Worm (Caenorhabditis elegans) whole organism, L4 larva: Measurements from ENCODE around the gene erfa-1.

Experiments
- D1046.2 ChIP-seq: fragments of 200-800 bp; sonication (Bioruptor generic); IDR thresholded peaks from 2 replicates; pipeline ENCODE4 v1.3.6; 2022; ENCODE audit warnings: missing genetic modification characterization, missing compliant biosample characterization
- F49E8.2 ChIP-seq: sonication (generic microtip); optimal IDR thresholded peaks from 2 replicates; lab custom pipeline; 2016; ENCODE audit warnings: missing compliant biosample characterization, mild to moderate bottlenecking, missing genetic modification characterization, borderline replicate concordance
- Y105C5A.15 ChIP-seq: fragments of 200-800 bp; sonication (Bioruptor generic); IDR thresholded peaks from 2 replicates; pipeline ENCODE4 v1.3.6; 2022; ENCODE audit warnings: missing genetic modification characterization, missing compliant biosample characterization
- Y5F2A.4 ChIP-seq: fragments of 200-800 bp; sonication (Bioruptor generic); optimal IDR thresholded peaks from 2 replicates; lab custom pipeline; 2018; ENCODE audit warnings: mild to moderate bottlenecking, missing genetic modification characterization, missing compliant biosample characterization
- aha-1 ChIP-seq: fragments of 150-350 bp; peaks from one replicate; lab custom pipeline; 2014; ENCODE audit warnings: missing biosample characterization, missing genetic modification characterization
- ama-1 ChIP-seq: fragments of 150-350 bp; optimal IDR thresholded peaks from 2 replicates; lab custom pipeline; 2014; ENCODE audit warnings: inconsistent platforms, mixed read lengths
- arid-1 ChIP-seq: fragments of 200-800 bp; sonication (Bioruptor generic); conservative IDR thresholded peaks from 2 replicates; pipeline ENCODE4 v1.3.6; 2022; ENCODE audit warnings: missing genetic modification reagents, missing genetic modification characterization, missing compliant biosample characterization
- ceh-28 ChIP-seq: fragments of 150-350 bp; optimal IDR thresholded peaks from 2 replicates; lab custom pipeline; 2014; ENCODE audit warnings: missing biosample characterization, missing genetic modification reagents, missing genetic modification characterization
- ceh-62 ChIP-seq: sonication (generic microtip); optimal IDR thresholded peaks from 2 replicates; lab custom pipeline; 2017; ENCODE audit warnings: missing biosample characterization, missing genetic modification characterization
- cey-2 ChIP-seq: sonication (generic microtip); optimal IDR thresholded peaks from 3 replicates; lab custom pipeline; 2017; ENCODE audit warnings: missing genetic modification characterization, mild to moderate bottlenecking, missing compliant biosample characterization, antibody characterized with exemption, borderline replicate concordance; ENCODE audit not compliant: insufficient read depth
- daf-16 ChIP-seq, 3 experiments: sonication (generic microtip); optimal IDR thresholded peaks; 2 replicates each; lab custom pipeline; 2016 to 2017; ENCODE audit warnings: missing genetic modification characterization in 3 of 3, missing genetic modification reagents in 3 of 3, mild to moderate bottlenecking in 2 of 3, missing compliant biosample characterization in 2 of 3, missing biosample characterization in 1 of 3, moderate library complexity in 1 of 3
- dmd-6 ChIP-seq: fragments of 200-800 bp; sonication (Bioruptor generic); IDR thresholded peaks from 2 replicates; pipeline ENCODE4 v1.3.6; 2022; ENCODE audit warnings: missing genetic modification reagents, missing genetic modification characterization, missing compliant biosample characterization
- dmd-8 ChIP-seq: fragments of 200-800 bp; sonication (Bioruptor generic); IDR thresholded peaks from 2 replicates; pipeline ENCODE4 v1.3.6; 2022; ENCODE audit warnings: missing genetic modification characterization, missing compliant biosample characterization
- egl-43 ChIP-seq: fragments of 200-800 bp; sonication (Bioruptor generic); IDR thresholded peaks from 2 replicates; pipeline ENCODE4 v1.3.6; 2022; ENCODE audit warnings: missing genetic modification reagents, missing genetic modification characterization, missing compliant biosample characterization
- fkh-10 ChIP-seq: fragments of 150-350 bp; optimal IDR thresholded peaks from 2 replicates; lab custom pipeline; 2014; ENCODE audit warnings: missing biosample characterization, missing genetic modification reagents, missing genetic modification characterization
- hlh-11 ChIP-seq: fragments of 200-800 bp; sonication (Bioruptor generic); optimal IDR thresholded peaks from 2 replicates; lab custom pipeline; 2018; ENCODE audit warnings: mild to moderate bottlenecking, missing genetic modification characterization, missing compliant biosample characterization
- hlh-30 ChIP-seq: sonication (generic microtip); optimal IDR thresholded peaks from 2 replicates; lab custom pipeline; 2017; ENCODE audit warnings: antibody characterized with exemption, mild to moderate bottlenecking, missing genetic modification characterization, missing compliant biosample characterization; ENCODE audit not compliant: insufficient read depth
- lim-7 ChIP-seq: fragments of 200-800 bp; sonication (Bioruptor generic); IDR thresholded peaks from 2 replicates; pipeline ENCODE4 v1.3.6; 2022; ENCODE audit warnings: missing genetic modification characterization, missing compliant biosample characterization
- lin-38 ChIP-seq: fragments of 200-800 bp; sonication (Bioruptor generic); IDR thresholded peaks from 2 replicates; pipeline ENCODE4 v1.3.6; 2022; ENCODE audit warnings: missing genetic modification reagents, missing genetic modification characterization, missing compliant biosample characterization
- lin-39 ChIP-seq: fragments of 150-350 bp; optimal IDR thresholded peaks from 2 replicates; lab custom pipeline; 2014; ENCODE audit warnings: missing biosample characterization, missing genetic modification reagents, missing genetic modification characterization
- lir-3 ChIP-seq: sonication (generic microtip); optimal IDR thresholded peaks from 2 replicates; lab custom pipeline; 2016; ENCODE audit warnings: mild to moderate bottlenecking, missing genetic modification characterization, missing compliant biosample characterization
- lsy-2 ChIP-seq, 2 experiments: fragments of 150-350 bp in 1 of 2; sonication (generic microtip) in 1 of 2; optimal IDR thresholded peaks; 2 replicates each; lab custom pipeline; 2014 to 2017; ENCODE audit warnings: missing biosample characterization in 2 of 2, missing genetic modification characterization in 2 of 2
- madf-5 ChIP-seq, 2 experiments: fragments of 200-800 bp; sonication (Bioruptor generic); IDR thresholded peaks; 2 replicates each; pipeline ENCODE4 v1.3.6; 2022; ENCODE audit warnings: missing compliant biosample characterization in 2 of 2, missing genetic modification characterization in 2 of 2
- mdl-1 ChIP-seq, 2 experiments: fragments of 150-350 bp in 1 of 2; sonication (generic microtip) in 1 of 2; optimal IDR thresholded peaks; 2 replicates each; lab custom pipeline; 2014 to 2017; ENCODE audit warnings: missing biosample characterization in 2 of 2, missing genetic modification characterization in 2 of 2
- mep-1 ChIP-seq: fragments of 150-350 bp; sonication (generic microtip); optimal IDR thresholded peaks from 3 replicates; lab custom pipeline; 2014; ENCODE audit warnings: missing biosample characterization, missing genetic modification characterization
- mes-2 ChIP-seq: sonication (generic microtip); optimal IDR thresholded peaks from 2 replicates; lab custom pipeline; 2016; ENCODE audit warnings: missing genotype, mild to moderate bottlenecking, missing genetic modification characterization, missing compliant biosample characterization; ENCODE audit not compliant: poor library complexity, severe bottlenecking
- mxl-3 ChIP-seq: fragments of 200-800 bp; sonication (Bioruptor generic); optimal IDR thresholded peaks from 2 replicates; lab custom pipeline; 2018; ENCODE audit warnings: mild to moderate bottlenecking, missing genetic modification characterization, missing compliant biosample characterization
- nhr-28 ChIP-seq: fragments of 150-350 bp; optimal IDR thresholded peaks from 2 replicates; lab custom pipeline; 2014; ENCODE audit warnings: missing biosample characterization, missing genetic modification characterization
- nhr-6 ChIP-seq: fragments of 150-350 bp; optimal IDR thresholded peaks from 2 replicates; lab custom pipeline; 2014; ENCODE audit warnings: missing biosample characterization, missing genetic modification characterization
- nhr-77 ChIP-seq: fragments of 150-350 bp; optimal IDR thresholded peaks from 2 replicates; lab custom pipeline; 2014; ENCODE audit warnings: missing biosample characterization, missing genetic modification characterization
- skn-1 ChIP-seq: fragments of 150-350 bp; optimal IDR thresholded peaks from 2 replicates; lab custom pipeline; 2014; ENCODE audit warnings: missing biosample characterization, missing genetic modification characterization
- tag-97 ChIP-seq: fragments of 200-800 bp; sonication (Bioruptor generic); IDR thresholded peaks from 2 replicates; pipeline ENCODE4 v1.3.6; 2022; ENCODE audit warnings: missing genetic modification characterization, missing compliant biosample characterization
- unc-130 ChIP-seq: sonication (generic microtip); optimal IDR thresholded peaks from 2 replicates; lab custom pipeline; 2016; ENCODE audit warnings: missing genetic modification reagents, missing genetic modification characterization, missing compliant biosample characterization
- unc-62 ChIP-seq, 3 experiments: fragments of 150-350 bp in 1 of 3; sonication (generic microtip); optimal IDR thresholded peaks in 2 of 3; peaks in 1 of 3; 1 replicate in 1 of 3; 2 replicates in 2 of 3; lab custom pipeline; 2014 to 2017; ENCODE audit warnings: missing biosample characterization in 3 of 3, missing genetic modification characterization in 3 of 3, missing genetic modification reagents in 3 of 3, missing genotype in 1 of 3
- zfp-3 ChIP-seq: fragments of 200-800 bp; sonication (Bioruptor generic); conservative IDR thresholded peaks from 2 replicates; pipeline ENCODE4 v1.3.6; 2022; ENCODE audit warnings: missing genetic modification reagents, missing genetic modification characterization, missing compliant biosample characterization
- ztf-11 ChIP-seq: fragments of 150-350 bp; optimal IDR thresholded peaks from 2 replicates; lab custom pipeline; 2014; ENCODE audit warnings: missing biosample characterization, missing genetic modification characterization

Gene erfa-1

ce11 chrV:6427433-6427832 lies 6.5 kb upstream of the erfa-1 start (continued):
- TF ChIP-seq daf-16 (GFP tag; optimal IDR thresholded peaks at IDR 0.05; lab: Kevin White, UChicago) (no peak), daf-16 (tag; optimal IDR thresholded peaks at IDR 0.05; lab: Kevin White, UChicago) (peak; percentile 25), aha-1 (tag; lab: Kevin White, UChicago) (no peak), Y5F2A.4 (GFP tag; lab: Kevin White, UChicago) (no peak), ama-1 (lab: Kevin White, UChicago) (peak; percentile 78), zfp-3 (GFP tag; lab: Robert Waterston, UW) (peak; percentile 50; the same call in 1 of the 2 replicates), mes-2 (tag; lab: Kevin White, UChicago) (peak; percentile 76), fkh-10 (GFP tag; lab: Kevin White, UChicago) (no peak), lir-3 (tag; lab: Kevin White, UChicago) (no peak), ceh-62 (tag; lab: Kevin White, UChicago) (no peak), mdl-1 (tag; optimal IDR thresholded peaks at IDR 0.05; lab: Kevin White, UChicago) (no peak), dmd-6 (GFP tag; lab: Robert Waterston, UW) (0 out of 2 replicates have a peak, but pooled peaks have one; percentile 12), unc-130 (GFP tag; lab: Kevin White, UChicago) (no peak), nhr-28 (tag; lab: Kevin White, UChicago) (no peak), lin-38 (GFP tag; lab: Robert Waterston, UW) (peak; percentile 57), lim-7 (GFP tag; lab: Robert Waterston, UW) (no peak), nhr-6 (tag; lab: Kevin White, UChicago) (peak; percentile 44), skn-1 (tag; lab: Kevin White, UChicago) (no peak), cey-2 (tag; lab: Kevin White, UChicago) (no peak), Y105C5A.15 (GFP tag; lab: Robert Waterston, UW) (no peak), egl-43 (GFP tag; lab: Robert Waterston, UW) (no peak), lsy-2 (tag; optimal IDR thresholded peaks at IDR 0.05; lab: Kevin White, UChicago) (peak in 1 of 2 experiments; percentile 76), tag-97 (GFP tag; lab: Robert Waterston, UW) (no peak), dmd-8 (GFP tag; lab: Robert Waterston, UW) (no peak), madf-5 (GFP tag; IDR thresholded peaks at IDR 0.05; lab: Robert Waterston, UW) (no peak), nhr-77 (no peak), ceh-28 (no peak), ztf-11 (tag; lab: Kevin White, UChicago) (no peak), mxl-3 (GFP tag; lab: Kevin White, UChicago) (no peak), mep-1 (tag; lab: Kevin White, UChicago) (peak; percentile 43), lin-39 (tag; lab: Kevin White, UChicago) (no peak), F49E8.2 (tag; lab: Kevin White, UChicago) (no peak), arid-1 (GFP tag; lab: Robert Waterston, UW) (no peak)

ce11 chrV:6429870-6430339 lies 4.0 kb upstream of the erfa-1 start, which contains the start of gene alh-4:
Gene alh-4 (minus strand): TSS chrV:6429920.
- peak in 1 of 2 experiments; percentile 85 for TF ChIP-seq unc-62 (GFP tag; optimal IDR thresholded peaks at IDR 0.05 in 1 of 2; lab: Kevin White, UChicago)
- TF ChIP-seq unc-62 (tag; optimal IDR thresholded peaks at IDR 0.05; lab: Kevin White, UChicago), result no peak
- peak; percentile 45 for TF ChIP-seq cey-2 (tag; lab: Kevin White, UChicago)
- TF ChIP-seq hlh-11 (tag; lab: Kevin White, UChicago), result peak; percentile 28
- TF ChIP-seq nhr-28 (tag; lab: Kevin White, UChicago), result peak; percentile 44
- peak; percentile 39 for TF ChIP-seq hlh-30 (tag; lab: Kevin White, UChicago)
- no peak for TF ChIP-seq D1046.2 (GFP tag; lab: Robert Waterston, UW)
